Fruit fly (Drosophila melanogaster): Measurements from ENCODE around the gene sty.

Gene sty

DNA sequence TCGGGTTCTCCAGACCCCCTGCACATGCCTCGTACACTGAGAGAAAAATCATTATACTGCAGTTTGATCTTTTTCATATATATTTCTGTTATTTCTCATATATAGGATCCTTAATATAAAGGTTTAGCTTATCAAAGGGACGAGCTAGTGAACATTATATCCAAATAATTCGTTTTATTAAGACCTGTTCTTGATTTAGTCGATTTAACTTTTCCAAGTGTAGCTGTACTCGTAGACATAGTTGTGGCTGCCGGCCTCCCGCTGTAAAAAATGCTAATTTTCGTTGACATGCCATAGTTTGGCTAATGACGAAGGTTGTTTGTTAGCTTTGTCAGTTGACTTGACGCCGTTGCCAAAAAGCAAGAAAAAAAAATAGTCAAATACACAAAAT is 42.3 kb downstream of the sty start (continued):
- peak; percentile 92 for TF ChIP-seq zen (tag; optimal IDR thresholded peaks at IDR 0.05)
- TF ChIP-seq NK7.1 (GFP tag; optimal IDR thresholded peaks at IDR 0.05), result peak; percentile 60
- TF ChIP-seq ssp (GFP tag; IDR thresholded peaks at IDR 0.05), result peak; percentile 69
- TF ChIP-seq sr (GFP tag; IDR thresholded peaks at IDR 0.05), result no peak; the same call in 2 of the 3 replicates
- peak; percentile 91 for TF ChIP-seq zfh1 (GFP tag; IDR thresholded peaks at IDR 0.05)
- TF ChIP-seq run (tag; optimal IDR thresholded peaks at IDR 0.05), result peak; percentile 78
- TF ChIP-seq vnd (GFP tag; IDR thresholded peaks at IDR 0.05; ENCODE audit: partially characterized antibody), result no peak
- TF ChIP-seq HLH4C (GFP tag; IDR thresholded peaks at IDR 0.05; ENCODE audit: partially characterized antibody), result no peak
- peak; percentile 31 for TF ChIP-seq Sry-δ (GFP tag; optimal IDR thresholded peaks at IDR 0.05)
- peak; percentile 69 for TF ChIP-seq Nf-YB (GFP tag; optimal IDR thresholded peaks at IDR 0.05)
- peak; percentile 83 for TF ChIP-seq CG10366 (GFP tag; IDR thresholded peaks at IDR 0.05)
- peak; percentile 70 for TF ChIP-seq CG12071 (GFP tag; optimal IDR thresholded peaks at IDR 0.05)
- TF ChIP-seq caup (GFP tag; optimal IDR thresholded peaks at IDR 0.05; ENCODE audit: severe bottlenecking), result peak; percentile 79
- no peak for TF ChIP-seq prd (optimal IDR thresholded peaks at IDR 0.05)
- TF ChIP-seq prd (GFP tag; IDR thresholded peaks at IDR 0.05), result peak; percentile 91
- peak; percentile 46; the same call in 1 of the 2 replicates for TF ChIP-seq MBD-R2 (GFP tag; IDR thresholded peaks at IDR 0.05)
- TF ChIP-seq CG18262 (tag; optimal IDR thresholded peaks at IDR 0.05), result peak; percentile 92
- TF ChIP-seq jing (GFP tag; optimal IDR thresholded peaks at IDR 0.05), result peak; percentile 65
- TF ChIP-seq CG4328 (GFP tag; optimal IDR thresholded peaks at IDR 0.05), result peak; percentile 25
- peak; percentile 92 for TF ChIP-seq lab (GFP tag; optimal IDR thresholded peaks at IDR 0.05)
- peak; percentile 36 for TF ChIP-seq Fer2 (tag; optimal IDR thresholded peaks at IDR 0.05)
- no peak for TF ChIP-seq D (optimal IDR thresholded peaks at IDR 0.05)
- peak; percentile 79 for TF ChIP-seq D (GFP tag; optimal IDR thresholded peaks at IDR 0.05)
- peak; percentile 43; the same call in 1 of the 2 replicates for TF ChIP-seq CG16779 (GFP tag; IDR thresholded peaks at IDR 0.05)
- TF ChIP-seq D19B (GFP tag; optimal IDR thresholded peaks at IDR 0.05), result peak; percentile 50
- peak; percentile 68 for TF ChIP-seq peb (GFP tag; IDR thresholded peaks at IDR 0.05)
- TF ChIP-seq Lpt (GFP tag; optimal IDR thresholded peaks at IDR 0.05), result no peak
- peak; percentile 89 for TF ChIP-seq row (GFP tag; IDR thresholded peaks at IDR 0.05)
- TF ChIP-seq CG11560 (tag; IDR thresholded peaks at IDR 0.05), result peak; percentile 39; the same call in 1 of the 3 replicates
- TF ChIP-seq cwo (GFP tag; optimal IDR thresholded peaks at IDR 0.05), result peak; percentile 74
- TF ChIP-seq CG18764 (GFP tag; optimal IDR thresholded peaks at IDR 0.05), result peak; percentile 79
- no peak for TF ChIP-seq crol (GFP tag; IDR thresholded peaks at IDR 0.05)
- no peak for TF ChIP-seq cad (GFP tag; optimal IDR thresholded peaks at IDR 0.05)
- TF ChIP-seq CG18011 (GFP tag; optimal IDR thresholded peaks at IDR 0.05), result peak; percentile 34
- TF ChIP-seq CG8359 (GFP tag; optimal IDR thresholded peaks at IDR 0.05; ENCODE audit: borderline replicate concordance), result peak; percentile 76
- TF ChIP-seq CG12744 (GFP tag; optimal IDR thresholded peaks at IDR 0.05), result peak; percentile 81
- TF ChIP-seq CG7745 (tag; optimal IDR thresholded peaks at IDR 0.05), result peak; percentile 41
- TF ChIP-seq CG17802 (tag; optimal IDR thresholded peaks at IDR 0.05), result peak; percentile 63
- peak; percentile 8 for TF ChIP-seq shn (GFP tag; optimal IDR thresholded peaks at IDR 0.05)
- TF ChIP-seq twi (tag; optimal IDR thresholded peaks at IDR 0.05), result peak; percentile 71
- peak; percentile 63 for TF ChIP-seq CG10274 (GFP tag; optimal IDR thresholded peaks at IDR 0.05)
- no peak for TF ChIP-seq CG7963 (GFP tag; IDR thresholded peaks at IDR 0.05; ENCODE audit: partially characterized antibody)
- TF ChIP-seq mirr (GFP tag; optimal IDR thresholded peaks at IDR 0.05), result peak; percentile 1
- peak; percentile 87 for TF ChIP-seq gcm (GFP tag; optimal IDR thresholded peaks at IDR 0.05)
- no peak for TF ChIP-seq amos (GFP tag; IDR thresholded peaks at IDR 0.05; ENCODE audit: partially characterized antibody)
- TF ChIP-seq Jarid2 (GFP tag; optimal IDR thresholded peaks at IDR 0.05), result peak; percentile 22
- TF ChIP-seq klu (GFP tag; IDR thresholded peaks at IDR 0.05), result peak; percentile 77
- peak; percentile 78 for TF ChIP-seq CG11247 (GFP tag; IDR thresholded peaks at IDR 0.05)
- TF ChIP-seq Neu2 (GFP tag; optimal IDR thresholded peaks at IDR 0.05; ENCODE audit: borderline replicate concordance), result no peak
- 0 out of 2 replicates have a peak, but pooled peaks have one; percentile 37 for TF ChIP-seq dan (GFP tag; IDR thresholded peaks at IDR 0.05)
- peak; percentile 53 for TF ChIP-seq Ravus (GFP tag; IDR thresholded peaks at IDR 0.05)
